Fruit fly (Drosophila melanogaster): ENCODE measurements around the gene CG14990.

CG14990 gene

dm6 chr3L:4122185-4122767 is 29.3 kb downstream of the CG14990 start, which contains the start of gene Chd64 (continued):
- TF ChIP-seq insv (GFP tag; optimal IDR thresholded peaks at IDR 0.05) (no peak), cg (GFP tag; optimal IDR thresholded peaks at IDR 0.05) (no peak), Pdp1 (GFP tag; optimal IDR thresholded peaks at IDR 0.05) (peak in 1 of 2 experiments; percentile 97), CG11696 (GFP tag; IDR thresholded peaks at IDR 0.05) (no peak), ab (GFP tag; optimal IDR thresholded peaks at IDR 0.05) (no peak), stc (GFP tag; IDR thresholded peaks at IDR 0.05) (0 out of 2 replicates have a peak, but pooled peaks have one; percentile 14), Dll (GFP tag; IDR thresholded peaks at IDR 0.05; ENCODE audit: partially characterized antibody) (no peak), zfh1 (GFP tag; IDR thresholded peaks at IDR 0.05) (no peak), CG11093 (GFP tag; IDR thresholded peaks at IDR 0.05) (no peak; the same call in 2 of the 3 replicates), CG18262 (tag; optimal IDR thresholded peaks at IDR 0.05) (no peak), Nf-YC (tag; optimal IDR thresholded peaks at IDR 0.05) (peak; percentile 48), bsh (GFP tag; optimal IDR thresholded peaks at IDR 0.05) (no peak), ftz-f1 (GFP tag; optimal IDR thresholded peaks at IDR 0.05) (peak; percentile 43), sisA (GFP tag; IDR thresholded peaks at IDR 0.05) (no peak), vnd (GFP tag; IDR thresholded peaks at IDR 0.05; ENCODE audit: partially characterized antibody) (no peak), ems (GFP tag; optimal IDR thresholded peaks at IDR 0.05) (no peak), chm (GFP tag; IDR thresholded peaks at IDR 0.05) (peak; percentile 69), ara (GFP tag; IDR thresholded peaks at IDR 0.05) (no peak), Doc2 (GFP tag; IDR thresholded peaks at IDR 0.05) (no peak), phol (tag; optimal IDR thresholded peaks at IDR 0.05) (no peak), Opbp (GFP tag; IDR thresholded peaks at IDR 0.05; ENCODE audit: partially characterized antibody) (peak; percentile 48; the same call in 1 of the 3 replicates), kni (GFP tag; optimal IDR thresholded peaks at IDR 0.05) (peak; percentile 29), CG8478 (optimal IDR thresholded peaks at IDR 0.05) (no peak), gem (tag; optimal IDR thresholded peaks at IDR 0.05) (peak; percentile 61), CG6854 (GFP tag; optimal IDR thresholded peaks at IDR 0.05) (peak; percentile 75), CG15514 (GFP tag; optimal IDR thresholded peaks at IDR 0.05) (peak; percentile 74), her (GFP tag; optimal IDR thresholded peaks at IDR 0.05) (peak; percentile 12), wor (GFP tag; IDR thresholded peaks at IDR 0.05) (no peak), aop (GFP tag; IDR thresholded peaks at IDR 0.05) (no peak), CG17829 (tag; optimal IDR thresholded peaks at IDR 0.05) (no peak), gsb-n (tag; optimal IDR thresholded peaks at IDR 0.05) (no peak), CG9797 (GFP tag; optimal IDR thresholded peaks at IDR 0.05) (no peak), CG17328 (GFP tag; IDR thresholded peaks at IDR 0.05) (peak; percentile 31; the same call in 1 of the 2 replicates), CG10654 (GFP tag; optimal IDR thresholded peaks at IDR 0.05) (no peak), Deaf1 (tag; optimal IDR thresholded peaks at IDR 0.05) (peak; percentile 46), Lim3 (GFP tag; IDR thresholded peaks at IDR 0.05) (no peak), croc (GFP tag; conservative IDR thresholded peaks at IDR 0.05) (no peak), tio (GFP tag; optimal IDR thresholded peaks at IDR 0.05) (no peak), Dbx (GFP tag; IDR thresholded peaks at IDR 0.05) (peak; percentile 77), Meics (GFP tag; optimal IDR thresholded peaks at IDR 0.05) (peak; percentile 58), D19A (tag; optimal IDR thresholded peaks at IDR 0.05) (no peak), CG10267 (tag; optimal IDR thresholded peaks at IDR 0.05) (peak; percentile 68), nom (GFP tag; optimal IDR thresholded peaks at IDR 0.05) (peak; percentile 74), nerfin-2 (GFP tag; IDR thresholded peaks at IDR 0.05; ENCODE audit: partially characterized antibody) (no peak), Max (GFP tag; optimal IDR thresholded peaks at IDR 0.05) (no peak), sens-2 (GFP tag; IDR thresholded peaks at IDR 0.05) (no peak), CG6175 (GFP tag; IDR thresholded peaks at IDR 0.05) (no peak), HmgD (GFP tag; optimal IDR thresholded peaks at IDR 0.05) (no peak), CG31388 (GFP tag; optimal IDR thresholded peaks at IDR 0.05) (no peak), Hand (GFP tag; optimal IDR thresholded peaks at IDR 0.05) (peak; percentile 68), pb (GFP tag; optimal IDR thresholded peaks at IDR 0.05) (peak; percentile 7)

All from whole organism, embryonic.